Worm (Caenorhabditis elegans): Measurements from ENCODE around the gene pssy-2.
A peak's percentile ranks its signal among the peaks of the same experiment; 100 is the strongest.

pssy-2 gene

DNA sequence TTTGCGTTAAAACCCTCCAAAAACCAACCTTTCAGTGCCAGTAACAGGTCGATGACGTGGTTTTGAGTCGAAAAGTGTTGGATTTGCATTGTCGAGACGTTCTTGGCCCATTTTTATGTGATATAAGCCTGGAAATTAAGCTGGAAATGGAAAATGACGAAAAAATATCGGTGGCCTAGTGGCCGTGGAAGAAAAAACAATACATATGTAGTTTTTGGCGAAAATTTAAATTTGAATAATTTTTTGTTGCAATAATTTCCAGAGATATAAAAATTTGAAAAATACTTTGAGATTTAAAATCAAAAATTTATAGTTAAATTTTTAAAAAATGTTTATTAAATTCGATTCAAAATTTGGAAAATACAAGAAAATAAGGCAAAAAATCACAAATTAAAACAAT lies 32.2 kb upstream of the pssy-2 start, which contains the start of gene ciao-2B (continued):
- TF ChIP-seq elt-3 (tag; optimal IDR thresholded peaks at IDR 0.05) = no peak
- no peak for TF ChIP-seq fos-1 (tag; optimal IDR thresholded peaks at IDR 0.05)
- TF ChIP-seq xbp-1 (tag; optimal IDR thresholded peaks at IDR 0.05) = peak; percentile 19
- TF ChIP-seq snpc-4 (tag; optimal IDR thresholded peaks at IDR 0.05) = no peak
- TF ChIP-seq ceh-63 (GFP tag; optimal IDR thresholded peaks at IDR 0.05) = no peak
- no peak for TF ChIP-seq aly-2 (tag; optimal IDR thresholded peaks at IDR 0.05)
- no peak for TF ChIP-seq hlh-4 (tag; optimal IDR thresholded peaks at IDR 0.05)
- TF ChIP-seq nhr-47 (tag; optimal IDR thresholded peaks at IDR 0.05) = peak; percentile 70
- no peak for TF ChIP-seq lin-15B (tag; optimal IDR thresholded peaks at IDR 0.05)
- no peak for TF ChIP-seq fkh-10 (GFP tag; optimal IDR thresholded peaks at IDR 0.05)
- no peak for TF ChIP-seq sptf-1 (tag; optimal IDR thresholded peaks at IDR 0.05)
- peak; percentile 9; the same call in 1 of the 2 replicates for TF ChIP-seq unc-98 (GFP tag; IDR thresholded peaks at IDR 0.05)
- peak in 1 of 3 experiments; percentile 35 for TF ChIP-seq ceh-82 (tag; optimal IDR thresholded peaks at IDR 0.05)
- no peak for TF ChIP-seq zag-1 (tag; optimal IDR thresholded peaks at IDR 0.05)
- no peak for TF ChIP-seq ceh-8 (GFP tag; optimal IDR thresholded peaks at IDR 0.05)
- TF ChIP-seq fkh-4 (tag; optimal IDR thresholded peaks at IDR 0.05; ENCODE audit: borderline replicate concordance) = peak; percentile 5
- no peak for TF ChIP-seq egl-27 (tag; optimal IDR thresholded peaks at IDR 0.05)
- peak; percentile 79 to 89 (median 87) for TF ChIP-seq dpl-1 (GFP tag; optimal IDR thresholded peaks at IDR 0.05)
- peak; percentile 0 for TF ChIP-seq mep-1 (tag; optimal IDR thresholded peaks at IDR 0.05)
- TF ChIP-seq lsy-2 (tag; optimal IDR thresholded peaks at IDR 0.05) = peak; percentile 38 to 71
- no peak for TF ChIP-seq unc-62 (GFP tag; optimal IDR thresholded peaks at IDR 0.05)
- no peak for TF ChIP-seq hpl-2 (GFP tag; optimal IDR thresholded peaks at IDR 0.05)
- TF ChIP-seq nhr-71 (tag; optimal IDR thresholded peaks at IDR 0.05) = peak; percentile 58
- peak in 1 of 2 experiments; percentile 47 for TF ChIP-seq ztf-11 (tag; optimal IDR thresholded peaks at IDR 0.05)
- no peak for TF ChIP-seq ceh-88 (GFP tag; IDR thresholded peaks at IDR 0.05)
- peak; percentile 59 for TF ChIP-seq tbx-2 (tag; optimal IDR thresholded peaks at IDR 0.05)
- no peak for TF ChIP-seq F16B12.6 (tag; optimal IDR thresholded peaks at IDR 0.05)
- peak; percentile 76 for TF ChIP-seq lir-3 (tag; optimal IDR thresholded peaks at IDR 0.05; ENCODE audit: poor library complexity)
- TF ChIP-seq ama-1 (optimal IDR thresholded peaks at IDR 0.05) = no peak
- no peak for TF ChIP-seq nhr-20 (tag; optimal IDR thresholded peaks at IDR 0.05)
- no peak for TF ChIP-seq alr-1 (tag; optimal IDR thresholded peaks at IDR 0.05; ENCODE audit: borderline replicate concordance)
- no peak for TF ChIP-seq unc-86 (tag; optimal IDR thresholded peaks at IDR 0.05)
- TF ChIP-seq unc-30 (tag; optimal IDR thresholded peaks at IDR 0.05) = no peak
- TF ChIP-seq tlp-1 (tag; optimal IDR thresholded peaks at IDR 0.05) = no peak
- peak; percentile 62 for TF ChIP-seq nhr-90 (tag; optimal IDR thresholded peaks at IDR 0.05; ENCODE audit: poor library complexity)

DNA sequence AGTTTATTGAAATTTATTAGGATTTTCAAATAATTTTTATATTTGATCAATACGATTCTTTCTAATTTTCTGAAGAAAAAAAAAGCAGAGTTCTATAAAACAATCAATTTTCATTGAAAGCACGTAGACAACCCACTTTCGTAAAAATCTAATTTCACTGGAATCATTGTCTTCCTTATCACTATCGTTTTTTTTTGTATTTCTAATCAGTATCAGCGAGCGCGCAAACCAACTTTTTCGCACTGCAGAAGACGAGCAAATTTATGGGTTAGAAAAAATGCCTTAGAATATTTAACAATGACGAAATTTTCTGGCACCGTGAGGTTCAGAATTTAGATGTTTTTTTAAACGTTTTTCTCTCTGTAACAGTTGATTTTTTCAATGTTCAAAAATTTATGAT lies 18.8 kb upstream of the pssy-2 start:
- TF ChIP-seq mep-1 (tag; optimal IDR thresholded peaks at IDR 0.05) (no peak), nhr-77 (tag; optimal IDR thresholded peaks at IDR 0.05) (no peak), tlp-1 (tag; optimal IDR thresholded peaks at IDR 0.05) (no peak), nhr-84 (tag; optimal IDR thresholded peaks at IDR 0.05) (no peak), nhr-20 (tag; optimal IDR thresholded peaks at IDR 0.05) (no peak), ceh-82 (tag; optimal IDR thresholded peaks at IDR 0.05) (no peak), mab-9 (GFP tag; IDR thresholded peaks at IDR 0.05) (no peak), snu-23 (GFP tag; optimal IDR thresholded peaks at IDR 0.05) (no peak), unc-62 (GFP tag; optimal IDR thresholded peaks at IDR 0.05) (no peak), sox-4 (tag; optimal IDR thresholded peaks at IDR 0.05) (no peak), lin-39 (tag; optimal IDR thresholded peaks at IDR 0.05) (no peak), fkh-10 (GFP tag; optimal IDR thresholded peaks at IDR 0.05) (no peak), tbx-2 (tag; optimal IDR thresholded peaks at IDR 0.05) (no peak), swsn-7 (tag; optimal IDR thresholded peaks at IDR 0.05) (no peak), ztf-4 (tag; optimal IDR thresholded peaks at IDR 0.05) (no peak), snpc-4 (tag; optimal IDR thresholded peaks at IDR 0.05) (no peak)

Measured in whole organism, L1 larva.